Fruit fly (Drosophila melanogaster) whole organism, pupa: Measurements from ENCODE around the gene CG31948.
A peak's percentile ranks its signal among the peaks of the same experiment; 100 is the strongest.

Source experiments
- CG10348 ChIP-seq: fragments of 200-800 bp; sonication (Bioruptor generic); IDR thresholded peaks from 2 replicates; pipeline ENCODE4 v1.3.6; 2022; ENCODE audit warnings: missing biosample characterization, missing genetic modification characterization
- CG12605 ChIP-seq: fragments of 200-800 bp; sonication (Bioruptor generic); IDR thresholded peaks from 2 replicates; pipeline ENCODE4 v1.3.6; 2022; ENCODE audit warnings: missing biosample characterization, missing genetic modification characterization
- CG13204 ChIP-seq: fragments of 200-800 bp; sonication (Bioruptor generic); optimal IDR thresholded peaks from 2 replicates; lab custom pipeline; 2018; ENCODE audit warnings: missing biosample characterization, mild to moderate bottlenecking, missing genetic modification characterization, moderate library complexity
- CG14655 ChIP-seq: fragments of 200-800 bp; sonication (Bioruptor generic); optimal IDR thresholded peaks from 3 replicates; lab custom pipeline; 2017; ENCODE audit warnings: mild to moderate bottlenecking, missing biosample characterization, missing genetic modification reagents, missing genetic modification characterization
- CG15710 ChIP-seq: fragments of 200-800 bp; sonication (Bioruptor generic); optimal IDR thresholded peaks from 2 replicates; lab custom pipeline; 2018; ENCODE audit warnings: missing biosample characterization, mild to moderate bottlenecking, missing genetic modification characterization, moderate library complexity
- CG17806 ChIP-seq: fragments of 200-800 bp; sonication (Bioruptor generic); optimal IDR thresholded peaks from 2 replicates; lab custom pipeline; 2018; ENCODE audit warnings: missing biosample characterization, mild to moderate bottlenecking, missing genetic modification characterization, moderate library complexity
- CG32121 ChIP-seq: fragments of 200-800 bp; sonication (Bioruptor generic); IDR thresholded peaks from 2 replicates; pipeline ENCODE4 v1.3.6; 2022; ENCODE audit warnings: missing biosample characterization, missing genetic modification characterization
- CG34367 ChIP-seq: fragments of 200-800 bp; sonication (Bioruptor generic); optimal IDR thresholded peaks from 2 replicates; lab custom pipeline; 2018; ENCODE audit warnings: missing biosample characterization, mild to moderate bottlenecking, missing genetic modification characterization
- CG4496 ChIP-seq: fragments of 200-800 bp; sonication (Bioruptor generic); IDR thresholded peaks from 3 replicates; pipeline ENCODE4 v1.3.6; 2022; ENCODE audit warnings: missing biosample characterization, missing genetic modification characterization
- CG8159 ChIP-seq: fragments of 200-800 bp; sonication (Bioruptor generic); optimal IDR thresholded peaks from 3 replicates; lab custom pipeline; 2018; ENCODE audit warnings: missing biosample characterization, mild to moderate bottlenecking, missing genetic modification characterization, moderate library complexity
- CG8301 ChIP-seq: fragments of 200-800 bp; sonication (Bioruptor generic); optimal IDR thresholded peaks from 2 replicates; lab custom pipeline; 2018; ENCODE audit warnings: missing biosample characterization, mild to moderate bottlenecking, missing genetic modification characterization
- CG9948 ChIP-seq: fragments of 200-800 bp; sonication (Bioruptor generic); optimal IDR thresholded peaks from 2 replicates; lab custom pipeline; 2018; ENCODE audit warnings: missing biosample characterization, mild to moderate bottlenecking, missing genetic modification characterization, moderate library complexity
- D1 ChIP-seq: fragments of 200-800 bp; sonication (Bioruptor generic); optimal IDR thresholded peaks from 2 replicates; lab custom pipeline; 2018; ENCODE audit warnings: missing biosample characterization, mild to moderate bottlenecking, missing genetic modification characterization, moderate library complexity
- EcR ChIP-seq: fragments of 200-800 bp; sonication (Bioruptor generic); optimal IDR thresholded peaks from 3 replicates; lab custom pipeline; 2019; ENCODE audit warnings: missing biosample characterization, missing genetic modification characterization, mild to moderate bottlenecking, moderate library complexity, missing genetic modification reagents
- Pif1A ChIP-seq: fragments of 200-800 bp; sonication (Bioruptor generic); optimal IDR thresholded peaks from 3 replicates; lab custom pipeline; 2016; ENCODE audit warnings: missing biosample characterization, missing genetic modification characterization
- Pif1B ChIP-seq: fragments of 200-800 bp; sonication (Bioruptor generic); optimal IDR thresholded peaks from 3 replicates; lab custom pipeline; 2016; ENCODE audit warnings: missing biosample characterization, missing genetic modification characterization
- Snoo ChIP-seq: fragments of 200-800 bp; sonication (Bioruptor generic); optimal IDR thresholded peaks from 3 replicates; lab custom pipeline; 2017; ENCODE audit warnings: missing biosample characterization, mild to moderate bottlenecking, missing genetic modification characterization, inconsistent platforms
- fd96Ca ChIP-seq: fragments of 200-800 bp; sonication (Bioruptor generic); IDR thresholded peaks from 3 replicates; pipeline ENCODE4 v1.3.6; 2022; ENCODE audit warnings: missing biosample characterization, missing genetic modification characterization
- gl ChIP-seq: fragments of 200-800 bp; sonication (Bioruptor generic); optimal IDR thresholded peaks from 2 replicates; lab custom pipeline; 2018; ENCODE audit warnings: missing biosample characterization, mild to moderate bottlenecking, missing genetic modification characterization
- rn ChIP-seq: fragments of 200-800 bp; sonication (Bioruptor generic); IDR thresholded peaks from 2 replicates; pipeline ENCODE4 v1.3.6; 2022; ENCODE audit warnings: missing biosample characterization, missing genetic modification characterization

CG31948 gene

DNA sequence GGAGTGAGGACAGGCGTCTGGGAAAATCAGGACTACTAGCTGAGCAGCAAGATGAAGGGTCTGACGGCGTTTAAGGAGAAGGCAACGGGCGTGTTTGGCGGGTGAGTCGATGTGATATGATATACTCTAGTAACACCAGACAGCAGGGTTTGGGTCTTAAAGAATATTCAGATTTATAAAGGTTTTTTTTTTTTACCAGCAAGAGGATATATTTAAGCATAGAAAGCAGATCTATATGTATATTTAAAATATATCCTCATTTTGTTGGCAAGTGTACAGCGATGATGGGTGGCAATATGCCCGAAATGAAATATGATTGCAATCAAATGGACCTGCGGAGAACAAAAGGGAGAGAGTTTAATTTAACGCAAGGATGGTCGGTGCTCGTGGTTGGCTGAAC, 14.3 kb downstream of the CG31948 start:
- TF ChIP-seq Pif1A: no peak
- no peak for TF ChIP-seq gl (tag; lab: Kevin White, UChicago)
- TF ChIP-seq CG8301 (tag; lab: Kevin White, UChicago): no peak
- no peak for TF ChIP-seq CG14655 (GFP tag; lab: Kevin White, UChicago)
- no peak for TF ChIP-seq CG10348 (GFP tag; lab: Robert Waterston, UW)
- TF ChIP-seq CG15710 (tag; lab: Kevin White, UChicago): no peak
- TF ChIP-seq CG12605 (GFP tag; lab: Robert Waterston, UW): no peak
- no peak for TF ChIP-seq rn (GFP tag; lab: Robert Waterston, UW)
- no peak for TF ChIP-seq Snoo (tag; lab: Kevin White, UChicago)
- no peak for TF ChIP-seq CG34367 (tag; lab: Kevin White, UChicago)
- TF ChIP-seq CG9948 (tag; lab: Kevin White, UChicago): no peak
- no peak for TF ChIP-seq CG4496 (GFP tag; lab: Robert Waterston, UW)

DNA sequence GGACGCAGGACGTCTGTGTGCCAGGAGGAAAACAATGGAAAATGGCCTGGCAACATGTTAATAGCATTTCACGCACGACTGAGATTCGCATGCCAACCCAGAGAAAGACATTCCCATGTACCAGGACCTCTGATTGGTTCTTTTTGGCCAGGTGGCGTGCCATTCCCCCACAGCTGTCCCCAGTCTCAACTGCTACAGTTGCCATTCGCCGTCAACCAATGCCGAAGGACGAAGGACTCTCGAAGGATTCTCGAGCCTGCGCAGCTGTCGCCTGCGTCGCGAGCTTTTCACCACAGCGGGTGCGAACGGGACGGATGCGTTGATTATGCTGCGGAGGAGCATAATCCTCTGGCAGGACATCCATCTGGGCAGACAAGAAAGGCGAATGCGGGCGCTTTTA, 16.6 kb downstream of the CG31948 start, which contains the start of gene VGlut:
TSS of gene VGlut (plus strand) at position 399 of the 400 bp plus-strand sequence.
- TF ChIP-seq Snoo (tag; lab: Kevin White, UChicago) (no peak), D1 (tag; lab: Kevin White, UChicago) (no peak), CG4496 (GFP tag; lab: Robert Waterston, UW) (no peak), CG14655 (GFP tag; lab: Kevin White, UChicago) (no peak), CG13204 (GFP tag; lab: Kevin White, UChicago) (no peak), CG32121 (GFP tag; lab: Robert Waterston, UW) (no peak), Pif1B (GFP tag; lab: Kevin White, UChicago) (no peak), CG12605 (GFP tag; lab: Robert Waterston, UW) (no peak)
- TF ChIP-seq, all 21 proteins: peak for 0

- TF ChIP-seq gl (tag; lab: Kevin White, UChicago): no peak
- no peak for TF ChIP-seq CG15710 (tag; lab: Kevin White, UChicago)
- TF ChIP-seq CG32121 (GFP tag; lab: Robert Waterston, UW): no peak
- TF ChIP-seq CG10348 (GFP tag; lab: Robert Waterston, UW): no peak
- TF ChIP-seq CG8301 (tag; lab: Kevin White, UChicago): no peak
- TF ChIP-seq EcR (GFP tag; lab: Kevin White, UChicago): no peak
- no peak for TF ChIP-seq CG34367 (tag; lab: Kevin White, UChicago)
- TF ChIP-seq CG13204 (GFP tag; lab: Kevin White, UChicago): no peak
- no peak for TF ChIP-seq D1 (tag; lab: Kevin White, UChicago)
- no peak for TF ChIP-seq CG4496 (GFP tag; lab: Robert Waterston, UW)
- no peak for TF ChIP-seq Snoo (tag; lab: Kevin White, UChicago)
- TF ChIP-seq CG17806 (tag; lab: Kevin White, UChicago): no peak
- no peak for TF ChIP-seq Pif1B (GFP tag; lab: Kevin White, UChicago)
- TF ChIP-seq CG9948 (tag; lab: Kevin White, UChicago): no peak
- TF ChIP-seq rn (GFP tag; lab: Robert Waterston, UW): no peak
Observed at dm6 chr2L:2398459-2398858, 18.1 kb downstream of the CG31948 start.

dm6 chr2L:2397080-2397479, 19.4 kb downstream of the CG31948 start:
- TF ChIP-seq fd96Ca (GFP tag; lab: Robert Waterston, UW) (no peak), D1 (tag; lab: Kevin White, UChicago) (no peak), CG17806 (tag; lab: Kevin White, UChicago) (no peak), Pif1A (no peak), CG14655 (GFP tag; lab: Kevin White, UChicago) (no peak), CG8159 (tag; lab: Kevin White, UChicago) (peak; percentile 21)

dm6 chr2L:2394872-2395271, 21.6 kb downstream of the CG31948 start:
- TF ChIP-seq CG8159 (tag; lab: Kevin White, UChicago) (peak; percentile 4), CG17806 (tag; lab: Kevin White, UChicago) (no peak)
- TF ChIP-seq, all 21 proteins: peak for 1

- TF ChIP-seq EcR (GFP tag; lab: Kevin White, UChicago) (no peak), Pif1B (GFP tag; lab: Kevin White, UChicago) (no peak), CG8301 (tag; lab: Kevin White, UChicago) (no peak), CG8159 (tag; lab: Kevin White, UChicago) (no peak), CG15710 (tag; lab: Kevin White, UChicago) (no peak), CG4496 (GFP tag; lab: Robert Waterston, UW) (no peak), Pif1A (no peak), CG14655 (GFP tag; lab: Kevin White, UChicago) (no peak), gl (tag; lab: Kevin White, UChicago) (no peak), CG13204 (GFP tag; lab: Kevin White, UChicago) (no peak), Snoo (tag; lab: Kevin White, UChicago) (no peak), CG34367 (tag; lab: Kevin White, UChicago) (no peak), CG12605 (GFP tag; lab: Robert Waterston, UW) (no peak), CG32121 (GFP tag; lab: Robert Waterston, UW) (no peak)
Observed at dm6 chr2L:2391321-2391720, 25.2 kb downstream of the CG31948 start, which contains the start of gene CG46448. Gene CG46448, plus strand, starts transcription at chr2L:2391660.

DNA sequence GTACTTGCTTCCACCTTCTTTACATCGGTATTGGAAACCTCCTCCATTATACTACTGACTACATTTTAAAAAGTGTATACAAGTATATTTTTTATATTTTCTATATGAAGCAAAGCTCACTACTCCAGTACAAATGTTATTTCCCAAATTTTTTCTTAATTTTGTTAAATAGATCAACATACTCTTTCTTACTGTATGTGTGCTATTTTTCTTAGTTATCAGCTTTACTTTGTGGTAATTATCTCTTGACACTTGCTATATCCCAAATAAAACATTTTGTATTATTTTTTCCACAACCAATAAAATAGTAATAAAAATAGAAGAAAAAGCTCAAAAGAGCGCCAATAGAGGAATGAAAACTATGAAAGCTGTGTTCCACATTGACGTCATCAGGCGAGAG, 25.9 kb downstream of the CG31948 start, which contains the start of gene CG43750:
TSS of gene CG43750 (minus strand) at position 101 of the 400 bp plus-strand sequence.
- TF ChIP-seq CG8159 (tag; lab: Kevin White, UChicago): no peak
- TF ChIP-seq CG13204 (GFP tag; lab: Kevin White, UChicago): no peak
- no peak for TF ChIP-seq CG9948 (tag; lab: Kevin White, UChicago)
- no peak for TF ChIP-seq CG4496 (GFP tag; lab: Robert Waterston, UW)
- no peak for TF ChIP-seq Snoo (tag; lab: Kevin White, UChicago)
- TF ChIP-seq EcR (GFP tag; lab: Kevin White, UChicago): no peak
- no peak for TF ChIP-seq CG12605 (GFP tag; lab: Robert Waterston, UW)
- no peak for TF ChIP-seq CG8301 (tag; lab: Kevin White, UChicago)
- TF ChIP-seq Pif1B (GFP tag; lab: Kevin White, UChicago): no peak
- no peak for TF ChIP-seq CG15710 (tag; lab: Kevin White, UChicago)
- no peak for TF ChIP-seq CG32121 (GFP tag; lab: Robert Waterston, UW)
- TF ChIP-seq rn (GFP tag; lab: Robert Waterston, UW): no peak
- TF ChIP-seq CG34367 (tag; lab: Kevin White, UChicago): no peak
- no peak for TF ChIP-seq CG14655 (GFP tag; lab: Kevin White, UChicago)
- TF ChIP-seq D1 (tag; lab: Kevin White, UChicago): no peak
